Worm (Caenorhabditis elegans): ENCODE results near the gene reps-1.

DNA sequence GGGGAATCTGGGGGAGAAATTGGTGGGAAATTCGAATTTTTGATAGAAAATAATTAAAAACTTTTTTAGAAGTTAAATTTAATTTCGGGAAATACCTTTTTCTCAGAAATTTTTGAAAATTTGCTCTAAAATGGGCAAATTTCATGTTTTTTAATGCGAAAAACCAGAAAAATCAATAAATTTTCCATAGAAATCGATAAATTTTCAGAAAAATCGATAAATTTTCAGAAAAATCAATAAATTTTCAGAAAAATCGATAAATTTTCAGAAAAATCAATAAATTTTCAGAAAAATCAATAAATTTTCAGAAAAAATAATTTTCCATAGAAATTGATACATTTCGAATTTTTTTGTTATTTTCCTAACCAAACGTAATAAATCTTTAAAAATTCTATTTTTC, 4.2 kb downstream of the reps-1 start:
- no peak for TF ChIP-seq unc-62 (GFP tag; optimal IDR thresholded peaks at IDR 0.05)
- no peak for TF ChIP-seq aly-2 (tag; optimal IDR thresholded peaks at IDR 0.05)
